Fruit fly (Drosophila melanogaster) whole organism, adult: Measurements from ENCODE around the gene mRpL27.

ENCODE experiments used
- CG7101 ChIP-seq: fragments of 200-800 bp; sonication (Bioruptor generic); optimal IDR thresholded peaks from 2 replicates; lab custom pipeline; 2018; ENCODE audit warnings: missing biosample characterization, mild to moderate bottlenecking, missing genetic modification characterization, moderate library complexity
- Clk ChIP-seq: fragments of 200-800 bp; sonication (Bioruptor generic); optimal IDR thresholded peaks from 2 replicates; lab custom pipeline; 2017; ENCODE audit warnings: missing biosample characterization, missing genetic modification characterization
- Mnt ChIP-seq: fragments of 200-800 bp; sonication (Bioruptor generic); optimal IDR thresholded peaks from 2 replicates; lab custom pipeline; 2016; ENCODE audit warnings: missing biosample characterization, mild to moderate bottlenecking, missing genetic modification characterization
- cic ChIP-seq: fragments of 200-800 bp; sonication (Bioruptor generic); optimal IDR thresholded peaks from 2 replicates; lab custom pipeline; 2017; ENCODE audit warnings: missing biosample characterization, mild to moderate bottlenecking, missing genetic modification characterization, moderate library complexity

DNA sequence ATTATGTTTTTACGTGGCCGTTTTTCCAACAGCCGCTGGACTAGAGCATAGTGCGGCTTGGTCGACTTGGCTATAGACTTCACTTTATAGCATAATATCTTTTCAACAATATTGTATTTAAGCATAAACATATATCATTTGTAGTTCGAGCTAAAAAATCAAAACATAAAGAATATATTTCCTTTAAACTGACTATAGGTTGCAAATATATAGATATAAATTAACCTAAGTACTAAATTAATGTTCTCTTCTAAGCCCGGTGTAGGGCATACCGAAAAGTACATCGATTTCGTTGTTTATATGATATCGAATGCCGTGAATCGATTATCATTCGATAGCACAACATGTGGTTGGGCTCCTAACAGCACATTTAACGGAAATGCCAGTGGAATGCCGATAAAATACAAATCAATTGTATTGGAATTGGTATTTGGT lies 10.8 kb downstream of the mRpL27 start, which contains the start of gene MFS18:
- TF ChIP-seq Clk (GFP tag; lab: Kevin White, UChicago) (peak; percentile 58), cic (GFP tag; lab: Kevin White, UChicago) (peak; percentile 54), Mnt (peak; percentile 91), CG7101 (tag; lab: Kevin White, UChicago) (peak; percentile 94)
